Worm (Caenorhabditis elegans): ENCODE results near the gene algn-9.

DNA sequence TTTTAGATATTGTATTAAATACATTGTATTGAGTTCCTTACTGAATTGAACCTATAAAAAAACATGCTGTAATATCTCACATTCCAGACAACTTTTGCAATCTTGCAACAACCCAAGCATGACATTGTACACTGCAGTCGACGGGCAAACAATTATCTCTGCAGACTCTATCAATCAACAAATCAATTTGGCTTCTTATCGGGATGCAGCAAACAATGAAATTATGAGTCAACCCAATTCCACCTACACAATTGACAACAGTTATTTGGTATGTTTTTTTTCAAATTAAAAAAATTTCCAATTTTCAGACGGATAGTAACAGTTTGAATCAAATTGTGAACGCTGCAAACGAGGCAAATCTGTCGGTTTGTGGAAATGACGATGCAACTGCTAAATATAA is 46.8 kb downstream of the algn-9 start:
- TF ChIP-seq tbx-37 (GFP tag; conservative IDR thresholded peaks at IDR 0.05) (no peak), flt-1 (GFP tag; IDR thresholded peaks at IDR 0.05) (no peak), aly-1 (tag; optimal IDR thresholded peaks at IDR 0.05) (no peak), ama-1 (optimal IDR thresholded peaks at IDR 0.05) (no peak), hnd-1 (tag; optimal IDR thresholded peaks at IDR 0.05) (no peak), hmbx-1 (tag; optimal IDR thresholded peaks at IDR 0.05) (no peak), tra-4 (tag; optimal IDR thresholded peaks at IDR 0.05) (no peak), tbx-11 (GFP tag; IDR thresholded peaks at IDR 0.05) (no peak)

All from whole organism, early embryonic.